Fruit fly (Drosophila melanogaster) whole organism: ENCODE data around the gene tal-AA.

ENCODE experiments used
- CG8478 ChIP-seq: fragments of >200 bp; optimal IDR thresholded peaks from 2 replicates; lab custom pipeline; 2018; ENCODE audit warnings: inconsistent platforms
- Dll ChIP-seq: fragments of >200 bp; optimal IDR thresholded peaks from 2 replicates; lab custom pipeline; 2017
- EcR ChIP-seq, 2 experiments: fragments of >200 bp; optimal IDR thresholded peaks; 2 replicates each; lab custom pipeline; 2017; ENCODE audit warnings: missing biosample characterization in 2 of 2, missing genetic modification characterization in 2 of 2, missing genetic modification reagents in 2 of 2
- pan ChIP-seq: fragments of >200 bp; optimal IDR thresholded peaks from 2 replicates; lab custom pipeline; 2017
- psq ChIP-seq: fragments of >200 bp; optimal IDR thresholded peaks from 2 replicates; lab custom pipeline; 2017
- usp ChIP-seq: fragments of >200 bp; optimal IDR thresholded peaks from 2 replicates; lab custom pipeline; 2017; ENCODE audit warnings: missing biosample characterization, missing genetic modification characterization, mixed read lengths

tal-AA gene

DNA sequence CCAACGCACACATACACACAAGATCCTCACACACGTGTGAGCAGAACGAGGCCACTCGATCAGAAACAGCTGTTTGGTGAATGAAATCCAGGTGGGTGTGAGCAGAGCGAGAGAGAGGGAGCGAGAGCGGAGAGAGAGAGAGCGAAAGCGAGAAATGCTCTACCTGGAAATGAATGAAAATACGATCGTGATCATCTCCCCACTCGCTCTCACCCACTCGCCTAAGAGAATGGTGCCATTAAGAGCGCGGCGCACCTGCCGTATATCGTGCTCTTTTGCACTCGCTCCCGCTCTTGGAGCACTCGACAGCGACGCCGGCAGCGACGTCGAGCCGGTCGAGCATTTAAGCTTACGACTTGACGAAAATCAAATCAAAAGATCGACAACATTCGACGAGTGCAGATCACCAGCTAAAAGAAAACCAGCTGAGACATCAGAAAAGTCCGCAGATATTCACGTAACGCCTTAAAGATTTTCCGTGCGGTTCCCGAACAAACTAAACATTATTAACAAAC, at the start of gene tal-AA, which contains the start of the genes tal-1A, tal-2A and tal-3A:
tal-AA (plus strand) TSS at position 374 of the 515 bp plus-strand sequence.
tal-1A (plus strand) TSS at position 374 of the 515 bp plus-strand sequence.
tal-2A (plus strand) TSS at position 374 of the 515 bp plus-strand sequence.
tal-3A (plus strand) TSS at position 374 of the 515 bp plus-strand sequence.
- TF ChIP-seq Dll (lab: Kevin White, UChicago): peak; percentile 94
- TF ChIP-seq psq (lab: Kevin White, UChicago): no peak
- TF ChIP-seq usp (GFP tag; lab: Kevin White, UChicago): no peak
- TF ChIP-seq pan (lab: Kevin White, UChicago): no peak
- TF ChIP-seq CG8478 (lab: Kevin White, UChicago): peak; percentile 11
- peak in 1 of 2 experiments; percentile 20 for TF ChIP-seq EcR (GFP tag; optimal IDR thresholded peaks at IDR 0.05; lab: Kevin White, UChicago)

DNA sequence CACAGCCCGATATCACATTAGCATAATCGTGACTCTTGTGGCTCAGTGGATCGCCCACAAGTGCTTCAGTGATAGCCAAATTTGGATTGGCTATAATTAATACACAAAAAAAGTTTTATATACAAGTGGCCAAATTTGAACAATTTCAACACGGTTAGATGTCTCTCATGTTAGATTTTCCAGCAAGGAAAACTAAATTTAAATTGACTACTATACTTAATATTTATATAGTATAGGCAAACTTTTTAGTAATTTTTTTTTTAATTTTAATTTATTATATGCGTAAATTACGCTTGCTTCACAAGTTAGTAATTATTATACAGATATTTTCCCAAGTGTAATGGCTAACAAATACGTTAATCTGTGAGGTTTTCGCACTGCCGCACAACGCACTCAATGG, 47.9 kb upstream of the tal-AA start:
- TF ChIP-seq pan (lab: Kevin White, UChicago) (no peak), usp (GFP tag; lab: Kevin White, UChicago) (no peak), EcR (GFP tag; optimal IDR thresholded peaks at IDR 0.05; lab: Kevin White, UChicago) (no peak), CG8478 (lab: Kevin White, UChicago) (no peak), Dll (lab: Kevin White, UChicago) (no peak), psq (lab: Kevin White, UChicago) (no peak)

DNA sequence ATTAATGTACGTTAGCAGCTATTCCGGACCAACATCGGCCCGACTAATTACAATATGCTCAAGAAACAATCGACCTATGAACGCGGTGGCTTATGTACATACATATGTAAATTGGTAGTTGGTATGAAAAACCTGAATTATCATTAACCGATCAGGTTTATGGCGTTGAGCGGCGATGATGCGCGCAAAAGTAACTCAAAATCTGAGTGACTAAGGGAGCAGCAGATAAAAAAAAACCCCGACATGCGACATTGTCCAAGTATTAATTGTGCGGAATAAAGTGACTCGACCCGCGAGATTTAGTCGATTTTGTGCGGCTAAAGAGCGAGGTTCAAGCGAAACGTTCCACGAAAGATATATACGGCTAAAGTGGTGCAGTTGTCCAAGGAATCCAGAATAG, 47.5 kb upstream of the tal-AA start, which contains the start of gene CG9312:
CG9312 (plus strand) TSS at position 301 of the 400 bp plus-strand sequence.
- TF ChIP-seq EcR (GFP tag; optimal IDR thresholded peaks at IDR 0.05; lab: Kevin White, UChicago) (no peak), usp (GFP tag; lab: Kevin White, UChicago) (no peak), pan (lab: Kevin White, UChicago) (no peak), psq (lab: Kevin White, UChicago) (no peak), CG8478 (lab: Kevin White, UChicago) (no peak), Dll (lab: Kevin White, UChicago) (no peak)

DNA sequence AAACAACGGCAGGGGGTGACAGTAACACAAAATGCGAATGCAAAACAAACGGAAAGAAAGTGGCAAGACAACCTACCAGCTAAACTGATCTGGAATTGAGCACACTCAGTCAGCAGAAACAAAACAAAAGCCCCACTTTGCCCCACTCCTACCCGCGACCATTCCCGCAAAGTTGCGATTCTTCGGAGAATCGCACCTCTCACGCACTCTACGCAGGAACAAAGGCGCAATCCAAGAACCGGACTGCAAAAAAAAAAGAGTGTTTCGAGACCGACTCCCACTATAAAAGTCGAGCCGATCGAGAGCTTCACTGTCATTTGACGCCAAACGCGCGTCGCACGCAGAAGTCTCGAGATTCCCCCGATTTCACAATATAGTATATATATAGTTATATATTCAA, 45.7 kb upstream of the tal-AA start, which contains the start of gene Cht5:
Cht5 (plus strand) TSS at position 311 of the 400 bp plus-strand sequence.
- TF ChIP-seq EcR (GFP tag; optimal IDR thresholded peaks at IDR 0.05; lab: Kevin White, UChicago) (no peak), Dll (lab: Kevin White, UChicago) (no peak), usp (GFP tag; lab: Kevin White, UChicago) (no peak), psq (lab: Kevin White, UChicago) (no peak), CG8478 (lab: Kevin White, UChicago) (no peak), pan (lab: Kevin White, UChicago) (no peak)

DNA sequence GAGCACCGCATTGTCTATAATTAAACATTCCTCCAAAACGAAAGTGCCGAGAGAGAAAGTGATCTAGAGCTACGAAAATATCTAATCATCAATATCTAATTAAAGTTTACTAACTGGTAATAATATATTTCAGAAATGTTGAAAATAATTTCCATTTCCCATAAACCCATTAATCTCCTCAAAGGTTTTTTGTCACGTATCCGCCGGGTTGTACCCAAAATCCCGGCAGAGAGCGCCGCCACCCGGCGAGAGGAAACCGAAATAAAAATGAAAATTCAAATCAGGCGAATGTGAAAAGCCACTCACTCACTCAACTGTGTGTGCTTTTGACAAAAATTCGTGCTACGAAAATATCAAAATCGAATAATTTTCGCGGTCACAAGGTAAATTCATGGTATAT, 41.7 kb upstream of the tal-AA start, which contains the start of gene CG9297:
CG9297 (plus strand) TSS at position 301 of the 400 bp plus-strand sequence.
- TF ChIP-seq usp (GFP tag; lab: Kevin White, UChicago) (no peak), pan (lab: Kevin White, UChicago) (no peak), CG8478 (lab: Kevin White, UChicago) (no peak), Dll (lab: Kevin White, UChicago) (no peak), psq (lab: Kevin White, UChicago) (no peak), EcR (GFP tag; optimal IDR thresholded peaks at IDR 0.05; lab: Kevin White, UChicago) (no peak)

DNA sequence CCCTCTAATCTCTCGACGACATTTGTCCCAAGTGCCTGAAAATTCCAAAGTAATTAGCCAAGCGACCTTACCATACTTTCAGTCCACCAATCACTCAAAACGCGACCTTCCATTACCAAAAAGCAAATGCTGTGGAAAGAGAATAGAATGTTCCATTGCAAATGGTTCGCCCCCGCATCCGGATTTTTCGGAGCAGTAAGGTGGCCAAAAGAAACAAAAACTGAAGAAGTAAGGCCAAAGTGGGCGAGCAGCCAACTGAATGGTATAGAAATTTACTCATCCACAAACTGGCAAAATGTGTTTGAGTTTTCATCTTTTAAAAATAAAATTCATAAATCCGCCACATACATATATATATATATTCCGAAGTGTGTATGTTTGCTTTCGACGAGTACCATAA, 39.6 kb upstream of the tal-AA start:
- TF ChIP-seq usp (GFP tag; lab: Kevin White, UChicago): no peak
- no peak for TF ChIP-seq CG8478 (lab: Kevin White, UChicago)
- TF ChIP-seq pan (lab: Kevin White, UChicago): no peak
- no peak for TF ChIP-seq psq (lab: Kevin White, UChicago)
- TF ChIP-seq Dll (lab: Kevin White, UChicago): no peak
- no peak for TF ChIP-seq EcR (GFP tag; optimal IDR thresholded peaks at IDR 0.05; lab: Kevin White, UChicago)

DNA sequence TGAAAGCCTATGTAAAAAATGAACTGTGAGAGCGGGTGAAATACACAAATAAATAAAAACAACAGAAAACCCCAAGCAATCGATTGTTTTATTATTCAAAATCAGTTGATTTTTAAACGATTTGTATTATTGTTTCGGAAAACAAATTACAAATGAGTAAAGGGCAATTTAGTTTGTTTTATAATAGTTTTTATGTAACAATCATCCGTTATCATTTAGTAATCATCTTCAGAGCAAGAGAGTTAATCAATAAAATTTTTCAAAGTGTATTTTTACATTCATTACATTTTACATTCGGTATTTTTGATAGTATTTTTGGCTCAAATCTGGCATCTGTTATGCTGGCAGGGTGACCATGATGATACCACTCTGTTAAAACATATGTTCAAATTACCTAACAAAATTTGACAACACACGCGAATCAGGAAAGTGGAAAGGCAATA, 33.6 kb upstream of the tal-AA start, which contains the start of the genes CG42375 and CG9288:
CG42375 (plus strand) TSS at position 384 of the 443 bp plus-strand sequence.
CG9288 (plus strand) TSS at position 384 of the 443 bp plus-strand sequence.
- TF ChIP-seq usp (GFP tag; lab: Kevin White, UChicago) (no peak), CG8478 (lab: Kevin White, UChicago) (no peak), EcR (GFP tag; optimal IDR thresholded peaks at IDR 0.05; lab: Kevin White, UChicago) (no peak), pan (lab: Kevin White, UChicago) (no peak), psq (lab: Kevin White, UChicago) (no peak), Dll (lab: Kevin White, UChicago) (no peak)

DNA sequence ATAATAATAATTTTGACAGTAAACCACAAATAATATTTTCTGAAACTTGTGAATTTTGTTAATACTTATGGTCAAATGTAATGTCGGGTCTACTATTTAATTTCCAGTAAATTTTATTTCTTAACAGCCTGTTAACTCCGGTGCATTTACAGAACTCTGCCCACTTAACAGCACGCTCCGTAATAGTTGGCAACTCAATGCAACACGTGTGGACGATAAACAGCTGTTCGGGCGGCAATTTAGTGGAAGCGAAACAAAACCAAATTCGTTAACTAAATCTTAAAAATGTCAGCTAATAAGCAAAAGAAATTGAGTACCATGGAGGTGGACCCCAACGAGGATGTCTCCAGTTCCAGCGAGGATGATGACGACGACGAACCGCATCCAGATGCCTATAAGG, 32.1 kb upstream of the tal-AA start, which contains the start of gene CG9286:
CG9286 (plus strand) TSS at position 196 of the 400 bp plus-strand sequence.
- TF ChIP-seq EcR (GFP tag; optimal IDR thresholded peaks at IDR 0.05; lab: Kevin White, UChicago) (no peak), usp (GFP tag; lab: Kevin White, UChicago) (no peak)

DNA sequence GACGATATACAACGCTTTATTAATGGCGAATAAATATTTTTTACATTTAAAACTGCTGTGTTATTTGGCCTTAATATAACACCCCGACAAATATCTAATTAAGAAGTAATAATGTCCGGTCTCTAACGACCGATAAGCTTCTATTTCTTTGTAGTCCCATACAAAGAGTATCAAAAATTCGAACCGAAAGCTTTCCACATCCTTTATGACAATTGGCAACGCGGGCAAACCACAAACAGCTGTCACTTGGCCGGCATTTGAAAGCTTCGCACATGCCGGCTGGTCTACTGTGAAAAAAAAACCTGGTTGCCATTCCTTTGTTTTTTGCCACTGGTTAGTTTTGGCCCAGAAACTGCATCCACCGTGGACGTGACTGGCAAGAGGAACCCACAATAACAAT, 30.9 kb upstream of the tal-AA start, which contains the start of gene Dip-B:
Dip-B (plus strand) TSS at position 254 of the 400 bp plus-strand sequence.
- TF ChIP-seq CG8478 (lab: Kevin White, UChicago) (no peak), Dll (lab: Kevin White, UChicago) (no peak), usp (GFP tag; lab: Kevin White, UChicago) (no peak), pan (lab: Kevin White, UChicago) (no peak), psq (lab: Kevin White, UChicago) (no peak), EcR (GFP tag; optimal IDR thresholded peaks at IDR 0.05; lab: Kevin White, UChicago) (no peak)

DNA sequence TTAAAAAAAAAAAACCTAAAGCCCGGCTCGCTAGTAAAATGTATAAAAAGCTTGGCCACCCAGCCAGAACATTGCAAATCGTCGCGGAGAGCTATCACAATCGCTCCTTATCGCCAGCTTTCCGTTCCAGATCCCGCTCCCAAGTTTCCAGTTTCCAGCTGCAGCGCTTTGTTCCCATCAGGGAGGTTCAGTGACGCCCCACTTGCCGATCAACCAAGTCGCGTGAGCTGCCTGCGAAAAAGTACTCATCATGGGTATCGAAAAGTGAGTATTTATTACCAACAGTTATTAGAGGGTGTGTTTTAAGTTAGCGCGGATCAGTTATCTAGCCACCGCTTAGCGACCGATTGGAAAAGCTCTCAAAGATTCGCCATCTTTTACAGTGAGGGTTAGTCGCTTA, 30.3 kb upstream of the tal-AA start:
- TF ChIP-seq EcR (GFP tag; optimal IDR thresholded peaks at IDR 0.05; lab: Kevin White, UChicago) (no peak), pan (lab: Kevin White, UChicago) (no peak), psq (lab: Kevin White, UChicago) (no peak), Dll (lab: Kevin White, UChicago) (no peak), usp (GFP tag; lab: Kevin White, UChicago) (no peak), CG8478 (lab: Kevin White, UChicago) (no peak)

DNA sequence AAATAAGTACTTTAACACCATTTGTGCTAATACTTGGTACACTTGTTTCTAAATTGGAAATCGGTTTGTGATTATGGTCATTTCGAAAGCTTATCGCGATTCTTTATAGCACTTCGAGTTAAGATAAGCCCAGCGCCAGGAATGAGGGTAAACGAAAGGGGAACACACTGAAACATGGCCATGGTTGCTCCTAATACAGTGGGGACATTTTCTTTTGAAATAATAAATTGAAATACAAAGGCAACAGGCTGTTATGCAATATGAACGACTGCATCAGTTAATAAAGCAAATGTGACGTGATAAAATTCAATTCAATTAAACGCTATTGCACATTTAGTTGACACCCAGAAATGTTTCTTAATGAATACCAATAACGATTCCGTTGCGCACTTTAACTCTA, 29.5 kb upstream of the tal-AA start:
- TF ChIP-seq Dll (lab: Kevin White, UChicago) (no peak), EcR (GFP tag; optimal IDR thresholded peaks at IDR 0.05; lab: Kevin White, UChicago) (no peak)
